Fruit fly (Drosophila melanogaster) whole organism: ENCODE results near the gene Atat.

Experiments used
- CG8478 ChIP-seq: fragments of >200 bp; optimal IDR thresholded peaks from 2 replicates; lab custom pipeline; 2018; ENCODE audit warnings: inconsistent platforms
- EcR ChIP-seq, 2 experiments: fragments of >200 bp; optimal IDR thresholded peaks; 2 replicates each; lab custom pipeline; 2017; ENCODE audit warnings: missing biosample characterization in 2 of 2, missing genetic modification characterization in 2 of 2, missing genetic modification reagents in 2 of 2
- pan ChIP-seq: fragments of >200 bp; optimal IDR thresholded peaks from 2 replicates; lab custom pipeline; 2017
- usp ChIP-seq: fragments of >200 bp; optimal IDR thresholded peaks from 2 replicates; lab custom pipeline; 2017; ENCODE audit warnings: missing biosample characterization, missing genetic modification characterization, mixed read lengths

dm6 chr3L:9438858-9439257 lies 12.3 kb upstream of the Atat start:
- TF ChIP-seq CG8478 (lab: Kevin White, UChicago) (no peak), pan (lab: Kevin White, UChicago) (no peak), EcR (GFP tag; optimal IDR thresholded peaks at IDR 0.05; lab: Kevin White, UChicago) (no peak), usp (GFP tag; lab: Kevin White, UChicago) (no peak)
